Worm (Caenorhabditis elegans) whole organism, L4/young adult: ENCODE data around the gene F08D12.7.

ENCODE experiments used
- W03F9.2 ChIP-seq: fragments of 150-350 bp; optimal IDR thresholded peaks from 2 replicates; lab custom pipeline; 2014; ENCODE audit warnings: missing biosample characterization, missing genetic modification characterization
- dao-5 ChIP-seq: sonication (generic microtip); optimal IDR thresholded peaks from 2 replicates; lab custom pipeline; 2016; ENCODE audit warnings: missing genotype, missing genetic modification characterization, moderate library complexity, missing compliant biosample characterization
- him-1 ChIP-seq: sonication (generic microtip); optimal IDR thresholded peaks from 2 replicates; lab custom pipeline; 2016; ENCODE audit warnings: missing genotype, missing genetic modification reagents, missing genetic modification characterization, missing compliant biosample characterization

Gene F08D12.7

DNA sequence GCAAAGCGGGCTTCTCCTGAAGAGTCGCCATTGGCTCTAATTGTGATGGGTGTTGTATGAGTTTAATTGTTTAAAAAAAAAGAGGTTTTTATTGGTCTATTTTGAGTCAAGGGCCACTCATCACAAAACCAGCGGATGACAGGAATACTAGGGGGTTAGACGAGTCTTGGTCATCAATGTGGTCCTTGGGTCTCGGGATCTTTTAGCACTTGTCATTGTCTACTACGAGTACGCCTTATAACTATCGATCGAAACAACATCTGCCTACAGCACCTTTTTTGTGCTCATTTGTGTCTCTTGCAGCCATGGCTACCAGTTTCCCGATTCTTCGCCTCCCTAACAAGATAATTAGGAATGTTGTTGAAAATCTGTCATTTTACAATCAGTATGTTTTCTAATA lies 4.3 kb downstream of the F08D12.7 start, which contains the start of gene fbxb-108:
fbxb-108 (plus strand) TSS at position 301 of the 400 bp plus-strand sequence.
- TF ChIP-seq W03F9.2 (tag; lab: Kevin White, UChicago) (no peak), him-1 (tag; lab: Kevin White, UChicago) (no peak), dao-5 (no peak)

DNA sequence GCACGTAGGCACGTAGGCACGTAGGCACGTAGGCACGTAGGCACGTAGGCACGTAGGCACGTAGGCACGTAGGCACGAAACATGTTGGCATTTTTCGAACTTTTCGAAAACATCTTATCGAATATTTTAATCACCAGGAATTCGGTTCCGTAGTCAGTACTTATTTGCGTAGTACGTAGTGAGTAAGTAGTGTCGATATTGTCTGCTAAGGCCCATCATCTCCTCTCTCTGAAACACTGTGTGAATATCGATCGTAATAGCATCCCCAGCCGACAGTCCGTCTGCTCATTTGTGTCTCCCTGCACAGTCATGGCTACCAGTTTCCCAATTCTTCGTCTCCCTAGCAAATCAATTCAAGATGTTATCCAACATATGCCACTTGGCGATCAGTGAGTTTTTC lies 6.8 kb downstream of the F08D12.7 start, which contains the start of gene fbxb-106:
fbxb-106 (plus strand) TSS at position 301 of the 400 bp plus-strand sequence.
- TF ChIP-seq dao-5 (no peak), W03F9.2 (tag; lab: Kevin White, UChicago) (no peak), him-1 (tag; lab: Kevin White, UChicago) (no peak)

DNA sequence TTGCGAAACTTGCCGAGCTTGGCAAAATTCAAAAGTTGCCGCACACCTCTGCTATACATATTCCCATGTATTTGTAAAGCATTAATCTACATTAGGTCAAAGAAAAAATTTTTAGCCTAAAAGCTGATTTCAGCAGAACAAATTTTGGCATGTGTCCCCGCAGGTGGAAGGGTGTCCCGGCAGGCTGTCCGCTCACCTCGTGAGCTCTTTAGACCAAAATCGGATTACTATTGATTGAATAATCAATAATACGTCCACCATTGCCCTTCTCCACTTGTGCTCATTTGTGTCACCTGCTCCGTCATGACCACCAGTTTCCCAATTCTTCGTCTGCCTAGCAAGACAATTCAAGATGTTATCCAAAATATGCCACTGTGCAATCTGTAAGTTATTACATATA lies 10.4 kb downstream of the F08D12.7 start, which contains the start of gene fbxb-107:
fbxb-107 (plus strand) TSS at position 297 of the 400 bp plus-strand sequence.
- TF ChIP-seq dao-5 = no peak
- no peak for TF ChIP-seq W03F9.2 (tag; lab: Kevin White, UChicago)
- TF ChIP-seq him-1 (tag; lab: Kevin White, UChicago) = no peak

DNA sequence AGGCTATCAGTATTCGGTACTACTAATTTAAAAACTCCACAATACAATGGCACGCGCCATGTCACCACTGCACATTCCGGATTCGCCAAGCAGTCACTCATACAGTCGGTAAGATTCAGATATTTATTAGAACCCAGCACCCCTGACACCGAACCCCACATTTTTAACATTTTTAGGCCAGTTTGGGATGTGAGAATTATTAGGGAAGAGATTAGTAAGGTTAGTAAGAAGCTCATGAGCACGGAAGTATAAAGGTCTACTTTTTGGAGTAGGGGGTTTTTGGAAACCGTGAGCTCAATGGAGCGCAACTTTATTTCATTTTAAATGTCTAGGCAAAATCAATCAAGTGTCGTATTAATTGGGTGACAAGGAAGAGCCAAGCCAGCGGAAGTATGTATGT lies 11.0 kb downstream of the F08D12.7 start, which contains the start of gene F29A7.8:
F29A7.8 (minus strand) TSS at position 101 of the 400 bp plus-strand sequence.
- TF ChIP-seq W03F9.2 (tag; lab: Kevin White, UChicago) (no peak), him-1 (tag; lab: Kevin White, UChicago) (no peak), dao-5 (no peak)

DNA sequence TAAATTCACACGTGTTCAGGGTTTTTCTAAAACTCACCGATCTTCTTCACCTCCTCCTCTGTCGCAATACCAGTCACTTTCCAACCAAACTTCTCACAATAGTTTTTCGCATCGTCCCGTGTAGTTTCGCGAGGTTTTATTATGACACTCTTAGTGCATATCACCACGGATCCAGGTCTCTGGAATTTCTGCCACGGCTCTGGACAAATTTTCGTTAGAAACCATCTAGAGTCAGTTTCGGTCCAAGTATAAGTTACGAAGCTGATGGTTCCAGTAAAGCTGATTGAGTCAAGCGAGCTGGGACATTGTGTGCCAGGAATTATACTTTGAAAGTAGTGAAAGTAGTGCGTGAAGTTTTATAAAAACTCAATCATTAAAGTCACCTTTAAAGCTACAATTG lies 12.6 kb downstream of the F08D12.7 start:
- TF ChIP-seq W03F9.2 (tag; lab: Kevin White, UChicago) = no peak
- TF ChIP-seq him-1 (tag; lab: Kevin White, UChicago) = no peak
- TF ChIP-seq dao-5 = no peak

DNA sequence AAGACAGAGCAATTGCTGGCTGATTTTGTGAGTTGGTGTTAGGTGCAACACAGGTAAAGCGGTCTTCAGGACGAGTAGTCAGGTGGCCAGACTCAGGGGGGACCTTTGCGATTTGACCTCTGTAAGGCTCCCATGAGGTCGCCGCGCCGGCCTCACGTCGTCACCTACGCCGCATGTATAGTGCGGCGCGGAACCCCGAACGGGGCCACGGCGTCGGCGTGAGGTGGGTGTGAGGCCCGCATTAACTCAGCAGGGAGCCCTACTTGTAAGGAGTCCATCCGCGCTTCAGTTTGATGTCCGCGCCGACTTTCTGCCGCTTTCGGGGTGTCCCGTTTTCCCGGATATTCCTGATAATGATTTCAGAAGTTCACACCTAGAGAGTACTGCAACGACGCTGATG lies 14.3 kb downstream of the F08D12.7 start:
- TF ChIP-seq W03F9.2 (tag; lab: Kevin White, UChicago) (no peak), him-1 (tag; lab: Kevin White, UChicago) (no peak), dao-5 (no peak)

DNA sequence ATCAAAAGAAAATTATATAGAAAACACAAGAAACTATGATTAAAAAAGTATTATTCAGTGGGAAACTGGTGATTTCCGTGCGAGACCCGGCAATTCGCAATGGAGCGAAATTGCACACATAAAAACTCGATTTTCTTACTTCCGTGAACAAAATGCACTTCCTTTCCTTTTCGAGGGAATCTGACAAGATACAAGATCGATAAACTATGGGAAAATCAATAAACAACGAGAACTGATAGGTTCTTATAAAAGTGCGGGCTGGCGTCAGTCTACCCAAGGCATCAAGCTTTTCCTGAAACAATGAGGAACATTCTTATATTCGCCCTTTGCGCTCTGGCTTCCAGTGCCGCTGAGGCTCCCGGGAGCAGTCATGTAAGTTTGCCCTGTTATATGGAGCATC lies 15.9 kb downstream of the F08D12.7 start, which contains the start of gene F29A7.3:
F29A7.3 (plus strand) TSS at position 301 of the 400 bp plus-strand sequence.
- TF ChIP-seq dao-5 (no peak), W03F9.2 (tag; lab: Kevin White, UChicago) (no peak), him-1 (tag; lab: Kevin White, UChicago) (no peak)

DNA sequence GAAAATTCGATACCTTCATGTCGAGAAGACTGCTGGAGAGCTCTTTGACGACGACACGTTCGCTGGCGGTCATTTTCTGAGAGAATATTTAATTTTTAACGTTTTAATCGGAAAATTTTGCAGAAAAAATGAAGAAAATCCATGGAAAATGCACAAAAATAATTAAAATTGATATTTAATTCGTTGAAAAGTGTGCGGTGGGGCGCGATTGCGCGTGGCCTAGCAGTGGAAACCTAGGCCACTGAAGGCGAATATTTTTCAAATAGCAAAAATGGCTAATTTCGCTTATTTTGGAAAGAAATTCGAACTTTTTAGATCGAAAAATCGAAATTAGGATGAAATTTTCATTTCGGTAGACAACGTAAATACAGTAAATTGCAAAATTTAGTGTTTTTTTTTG lies 16.4 kb downstream of the F08D12.7 start, which contains the start of gene F29A7.6:
F29A7.6 (minus strand) TSS at position 76 of the 400 bp plus-strand sequence.
- peak; percentile 76 for TF ChIP-seq W03F9.2 (tag; lab: Kevin White, UChicago)
- no peak for TF ChIP-seq dao-5

DNA sequence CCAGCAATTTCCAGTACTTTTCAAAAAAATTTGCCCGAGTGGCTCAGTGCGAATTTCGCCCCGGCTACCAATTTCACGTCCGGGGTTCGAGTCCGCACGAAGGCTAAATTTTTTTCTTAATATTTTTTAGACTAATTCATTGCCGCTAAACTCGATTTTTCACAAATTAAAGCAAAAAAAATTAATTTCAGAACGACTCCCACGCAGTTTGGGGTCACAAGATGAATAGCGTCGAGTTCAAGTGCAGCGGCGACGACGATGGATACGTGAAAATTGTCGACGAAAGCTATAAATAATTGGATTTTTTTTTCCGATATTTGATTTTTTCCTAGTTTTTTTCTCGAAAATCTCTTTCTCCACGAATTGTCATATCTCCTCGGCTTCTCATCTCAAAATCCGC lies 17.6 kb downstream of the F08D12.7 start:
- TF ChIP-seq dao-5 (no peak), him-1 (tag; lab: Kevin White, UChicago) (no peak), W03F9.2 (tag; lab: Kevin White, UChicago) (no peak)

DNA sequence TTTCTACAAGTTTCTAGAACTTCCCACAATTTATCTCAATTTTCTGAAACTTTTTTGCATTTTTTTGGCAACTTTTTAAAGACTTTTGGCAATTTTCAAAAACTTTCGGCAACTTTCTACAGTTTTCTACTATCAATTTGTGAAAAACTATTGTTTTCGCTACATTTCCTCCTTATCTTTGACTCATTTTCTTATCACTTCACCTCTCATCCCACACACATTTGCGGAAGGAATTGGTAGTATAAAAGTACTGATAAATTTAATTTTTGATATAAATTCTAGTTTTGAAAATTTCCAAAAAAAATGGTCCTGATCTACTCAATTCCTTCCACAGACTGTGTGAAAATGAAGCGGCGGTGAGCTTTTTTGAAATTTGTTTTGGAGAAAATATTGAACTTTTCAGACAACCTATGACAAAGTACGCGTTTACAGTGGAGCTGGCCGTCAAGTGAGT lies 19.3 kb downstream of the F08D12.7 start, which contains the start of gene F29A7.4:
F29A7.4 (plus strand) TSS at position 404 of the 454 bp plus-strand sequence.
- TF ChIP-seq W03F9.2 (tag; lab: Kevin White, UChicago) (no peak), dao-5 (no peak), him-1 (tag; lab: Kevin White, UChicago) (no peak)

DNA sequence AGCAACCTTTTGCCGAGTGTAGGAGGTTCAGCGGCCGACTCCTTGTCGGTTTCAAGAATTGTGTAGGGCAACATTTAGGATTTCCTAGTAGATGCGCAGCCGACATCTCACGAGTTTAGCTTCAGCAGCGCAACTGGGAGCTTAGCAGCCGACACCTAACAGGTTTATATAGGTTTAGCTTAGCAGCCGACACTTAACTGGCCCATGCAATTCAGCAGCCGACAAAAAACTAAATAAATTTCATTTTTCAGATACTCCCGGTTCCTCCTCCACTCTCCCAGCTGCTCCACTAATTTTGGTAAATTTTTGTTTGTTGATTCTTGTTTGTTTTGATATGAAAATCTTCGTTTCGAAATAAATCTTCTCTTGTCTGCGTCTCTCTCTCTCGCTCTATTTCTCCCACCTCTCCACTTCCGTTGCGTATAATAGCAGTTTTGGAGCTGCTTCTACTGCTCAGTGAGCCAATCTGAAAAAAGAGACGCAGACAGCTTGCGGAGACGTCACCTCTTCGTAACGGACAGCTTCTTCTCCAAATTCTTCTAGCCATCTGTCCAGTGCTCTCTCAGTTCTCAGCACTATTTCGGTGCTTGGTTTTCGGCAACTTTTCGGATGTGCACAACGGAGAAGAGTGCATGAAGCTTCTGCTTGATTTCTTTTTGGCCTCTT lies 20.8 kb downstream of the F08D12.7 start:
- TF ChIP-seq W03F9.2 (tag; lab: Kevin White, UChicago) (no peak), him-1 (tag; lab: Kevin White, UChicago) (peak; percentile 18), dao-5 (no peak)

DNA sequence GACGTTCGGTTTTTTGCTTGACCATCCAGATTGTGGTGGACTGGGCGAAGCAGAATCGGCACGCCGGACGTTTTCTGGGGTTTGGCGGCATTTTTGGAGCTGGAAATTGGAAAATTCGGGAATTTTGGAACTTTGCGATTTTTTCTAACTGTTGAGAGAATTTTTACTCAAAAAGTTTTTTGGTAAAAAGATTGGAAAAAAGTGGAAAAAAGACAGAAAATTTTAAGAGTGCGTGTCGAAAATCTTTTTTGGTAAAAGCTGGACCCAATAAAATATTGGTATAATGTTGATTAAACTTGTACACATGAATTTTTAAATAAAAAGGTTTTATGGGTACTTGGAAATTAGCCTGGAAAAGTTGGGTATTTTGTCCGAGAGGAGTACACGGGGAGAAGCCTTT lies 26.7 kb downstream of the F08D12.7 start, which contains the start of gene T05A8.7:
T05A8.7 (minus strand) TSS at position 101 of the 400 bp plus-strand sequence.
- TF ChIP-seq him-1 (tag; lab: Kevin White, UChicago) (no peak), W03F9.2 (tag; lab: Kevin White, UChicago) (no peak), dao-5 (no peak)

DNA sequence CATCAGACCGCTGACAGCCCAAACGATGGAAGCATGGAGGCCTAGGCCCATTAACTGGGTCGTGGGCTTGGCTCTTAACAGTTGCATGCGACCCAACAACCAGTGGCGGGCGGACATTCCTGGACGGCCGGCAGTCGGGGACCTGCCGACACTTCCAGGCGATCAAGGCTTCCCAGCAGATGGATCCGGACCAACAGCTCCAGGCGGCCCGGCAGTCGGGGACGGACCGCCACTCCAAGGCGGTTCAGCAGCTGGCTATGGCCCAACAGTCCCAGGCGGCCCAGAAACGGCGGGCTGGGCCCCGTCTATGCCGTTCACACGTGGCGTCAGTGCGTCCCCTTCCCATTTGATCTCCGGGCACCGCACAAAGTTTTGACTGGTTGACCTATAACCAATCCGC lies 27.5 kb downstream of the F08D12.7 start:
- TF ChIP-seq him-1 (tag; lab: Kevin White, UChicago) (no peak), W03F9.2 (tag; lab: Kevin White, UChicago) (no peak), dao-5 (no peak)

DNA sequence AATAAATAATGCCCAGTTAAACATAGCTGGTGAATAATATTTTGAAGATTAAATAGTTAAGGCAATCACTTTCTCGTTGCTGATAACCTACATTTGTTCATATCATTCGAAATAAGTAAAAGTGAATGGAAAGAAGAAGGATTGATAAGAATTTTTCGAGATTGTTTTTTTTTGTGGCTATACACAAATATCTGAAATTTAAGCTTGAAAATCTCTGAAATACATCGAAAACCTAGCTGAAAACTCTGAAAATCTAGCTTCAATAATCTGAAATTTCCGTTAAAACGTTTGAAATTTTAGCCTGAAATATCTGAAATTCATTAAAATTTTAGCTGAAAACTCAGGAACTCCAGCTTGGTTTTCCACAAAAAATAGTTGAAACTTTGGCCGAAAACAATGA lies 29.3 kb downstream of the F08D12.7 start, which contains the start of gene T05A8.6:
T05A8.6 (minus strand) TSS at position 101 of the 400 bp plus-strand sequence.
- TF ChIP-seq W03F9.2 (tag; lab: Kevin White, UChicago) (no peak), him-1 (tag; lab: Kevin White, UChicago) (no peak), dao-5 (no peak)
